Worm (Caenorhabditis elegans) whole organism, L2 larva: Measurements from ENCODE around the gene fbxa-24.

Experiments used
- dmd-4 ChIP-seq: sonication (generic microtip); optimal IDR thresholded peaks from 2 replicates; lab custom pipeline; 2017; ENCODE audit warnings: missing biosample characterization, missing genetic modification characterization
- zag-1 ChIP-seq: fragments of 150-350 bp; optimal IDR thresholded peaks from 2 replicates; lab custom pipeline; 2014; ENCODE audit warnings: missing biosample characterization, missing genetic modification characterization

DNA sequence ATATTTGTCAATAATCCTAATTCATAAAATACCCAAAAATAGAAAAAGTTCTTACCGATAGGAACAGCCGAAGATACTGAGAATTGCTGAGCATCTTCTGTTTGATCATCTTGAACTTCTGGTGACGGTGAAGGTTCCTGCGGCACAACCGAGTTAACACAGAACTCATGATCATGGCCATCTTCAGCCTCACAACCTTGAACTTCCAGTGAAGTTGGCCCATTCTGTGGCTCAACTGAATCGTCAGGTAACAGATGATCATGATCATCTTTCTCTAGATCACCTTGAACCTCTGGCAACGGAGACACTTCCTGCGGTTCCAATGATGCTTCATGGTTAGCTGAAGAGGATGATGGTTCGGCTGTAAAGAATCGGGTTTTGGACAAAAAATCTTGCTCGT is 44.7 kb upstream of the fbxa-24 start:
- TF ChIP-seq zag-1 (tag; lab: Kevin White, UChicago) = no peak
- no peak for TF ChIP-seq dmd-4
